Fruit fly (Drosophila melanogaster): Measurements from ENCODE around the gene CG15764.

The CG15764 gene

dm6 chrX:5905086-5905400, 36.1 kb downstream of the CG15764 start:
- TF ChIP-seq tai (GFP tag; optimal IDR thresholded peaks at IDR 0.05) (no peak), Hr78 (GFP tag; optimal IDR thresholded peaks at IDR 0.05) (no peak), woc (GFP tag; optimal IDR thresholded peaks at IDR 0.05) (no peak), HLH106 (tag; optimal IDR thresholded peaks at IDR 0.05) (no peak), Jra (GFP tag; optimal IDR thresholded peaks at IDR 0.05) (no peak), CrebA (GFP tag; optimal IDR thresholded peaks at IDR 0.05; ENCODE audit: borderline replicate concordance) (no peak), N (GFP tag; optimal IDR thresholded peaks at IDR 0.05) (no peak), brk (GFP tag; optimal IDR thresholded peaks at IDR 0.05) (no peak), usp (GFP tag; optimal IDR thresholded peaks at IDR 0.05) (no peak), pan (optimal IDR thresholded peaks at IDR 0.05) (no peak), Mio (GFP tag; optimal IDR thresholded peaks at IDR 0.05) (no peak), Hnf4 (GFP tag; optimal IDR thresholded peaks at IDR 0.05) (no peak), Dif (GFP tag; optimal IDR thresholded peaks at IDR 0.05; ENCODE audit: partially characterized antibody) (no peak), sage (GFP tag; optimal IDR thresholded peaks at IDR 0.05) (no peak)

dm6 chrX:5905446-5905845, 36.6 kb downstream of the CG15764 start, which contains the start of gene CG4020:
Gene CG4020, plus strand, starts transcription at chrX:5905746.
- TF ChIP-seq Hr83 (GFP tag; optimal IDR thresholded peaks at IDR 0.05; ENCODE audit: poor library complexity, severe bottlenecking): no peak

- peak; percentile 25 for TF ChIP-seq br (GFP tag; optimal IDR thresholded peaks at IDR 0.05)
- TF ChIP-seq Myc (optimal IDR thresholded peaks at IDR 0.05): peak; percentile 37
- TF ChIP-seq OdsH (GFP tag; optimal IDR thresholded peaks at IDR 0.05): peak; percentile 17
- TF ChIP-seq Dif (GFP tag; optimal IDR thresholded peaks at IDR 0.05; ENCODE audit: partially characterized antibody): no peak
- no peak for TF ChIP-seq jim (GFP tag; optimal IDR thresholded peaks at IDR 0.05)
- TF ChIP-seq CG9705 (GFP tag; optimal IDR thresholded peaks at IDR 0.05): peak; percentile 50
- no peak for TF ChIP-seq tai (GFP tag; optimal IDR thresholded peaks at IDR 0.05)
- no peak for TF ChIP-seq Hr78 (GFP tag; optimal IDR thresholded peaks at IDR 0.05)
- TF ChIP-seq Hr83 (GFP tag; optimal IDR thresholded peaks at IDR 0.05; ENCODE audit: poor library complexity, severe bottlenecking): peak; percentile 25
- peak; percentile 56 for TF ChIP-seq h (GFP tag; optimal IDR thresholded peaks at IDR 0.05)
- no peak for TF ChIP-seq Mio (GFP tag; optimal IDR thresholded peaks at IDR 0.05)
- peak; percentile 6 for TF ChIP-seq ey (GFP tag; optimal IDR thresholded peaks at IDR 0.05)
- peak; percentile 60 for TF ChIP-seq rgr (GFP tag; optimal IDR thresholded peaks at IDR 0.05)
- no peak for TF ChIP-seq Jra (GFP tag; optimal IDR thresholded peaks at IDR 0.05)
- no peak for TF ChIP-seq lola (GFP tag; optimal IDR thresholded peaks at IDR 0.05)
- TF ChIP-seq dsf (GFP tag; optimal IDR thresholded peaks at IDR 0.05; ENCODE audit: borderline replicate concordance): no peak
- peak; percentile 13 for TF ChIP-seq psq (GFP tag; optimal IDR thresholded peaks at IDR 0.05)
- no peak for TF ChIP-seq sv (GFP tag; optimal IDR thresholded peaks at IDR 0.05)
- TF ChIP-seq foxo (GFP tag; optimal IDR thresholded peaks at IDR 0.05): peak in 1 of 2 experiments; percentile 58
- TF ChIP-seq pan (optimal IDR thresholded peaks at IDR 0.05): no peak
- TF ChIP-seq fru (GFP tag; optimal IDR thresholded peaks at IDR 0.05): peak; percentile 17
- TF ChIP-seq dmrt93B (GFP tag; optimal IDR thresholded peaks at IDR 0.05): peak; percentile 53
- TF ChIP-seq brk (GFP tag; optimal IDR thresholded peaks at IDR 0.05): no peak
- TF ChIP-seq usp (GFP tag; optimal IDR thresholded peaks at IDR 0.05): no peak
- TF ChIP-seq Sp1 (GFP tag; optimal IDR thresholded peaks at IDR 0.05): peak; percentile 45
- TF ChIP-seq Rel (GFP tag; optimal IDR thresholded peaks at IDR 0.05): no peak
- TF ChIP-seq Rel (tag; optimal IDR thresholded peaks at IDR 0.05): peak; percentile 81
- TF ChIP-seq sage (GFP tag; optimal IDR thresholded peaks at IDR 0.05): no peak
- TF ChIP-seq woc (GFP tag; optimal IDR thresholded peaks at IDR 0.05): no peak
- TF ChIP-seq GATAd (GFP tag; optimal IDR thresholded peaks at IDR 0.05): no peak
- peak; percentile 54 for TF ChIP-seq HLH106 (tag; optimal IDR thresholded peaks at IDR 0.05)
Measured at dm6 chrX:5907916-5908315, 39.0 kb downstream of the CG15764 start, which contains the start of gene CG12236. Gene CG12236, plus strand, starts transcription at chrX:5908135.

- TF ChIP-seq Rel (GFP tag; optimal IDR thresholded peaks at IDR 0.05) (peak; percentile 1), Rel (tag; optimal IDR thresholded peaks at IDR 0.05) (peak; percentile 92), psq (GFP tag; optimal IDR thresholded peaks at IDR 0.05) (no peak)
Measured at dm6 chrX:5914992-5915751, 46.3 kb downstream of the CG15764 start.
